Worm (Caenorhabditis elegans) whole organism, mixed stage, embryonic: ENCODE results near the gene srh-46.

Source experiments
- M03D4.4 ChIP-seq: sonication (generic microtip); optimal IDR thresholded peaks from 2 replicates; lab custom pipeline; 2017; ENCODE audit warnings: mild to moderate bottlenecking, missing genetic modification characterization, missing compliant biosample characterization
- bed-3 ChIP-seq: fragments of 200-800 bp; sonication (Bioruptor generic); optimal IDR thresholded peaks from 3 replicates; lab custom pipeline; 2018; ENCODE audit warnings: mild to moderate bottlenecking, missing genetic modification characterization, moderate library complexity, missing compliant biosample characterization
- blmp-1 ChIP-seq: fragments of 150-350 bp; optimal IDR thresholded peaks from 2 replicates; lab custom pipeline; 2014; ENCODE audit warnings: missing biosample characterization, missing genetic modification characterization
- ceh-39 ChIP-seq: fragments of 150-350 bp; optimal IDR thresholded peaks from 2 replicates; lab custom pipeline; 2014; ENCODE audit warnings: missing biosample characterization, missing genetic modification characterization
- ceh-43 ChIP-seq: fragments of 200-800 bp; sonication (Bioruptor generic); optimal IDR thresholded peaks from 2 replicates; lab custom pipeline; 2018; ENCODE audit warnings: mild to moderate bottlenecking, missing genetic modification characterization, moderate library complexity, missing compliant biosample characterization
- ceh-83 ChIP-seq: fragments of 200-800 bp; sonication (Bioruptor generic); optimal IDR thresholded peaks from 2 replicates; lab custom pipeline; 2018; ENCODE audit warnings: mild to moderate bottlenecking, missing genetic modification characterization, missing compliant biosample characterization
- ces-1 ChIP-seq: fragments of 150-350 bp; optimal IDR thresholded peaks from 2 replicates; lab custom pipeline; 2014; ENCODE audit warnings: missing biosample characterization, missing genetic modification reagents, missing genetic modification characterization
- cnd-1 ChIP-seq: fragments of 200-800 bp; sonication (Bioruptor generic); optimal IDR thresholded peaks from 2 replicates; lab custom pipeline; 2018; ENCODE audit warnings: mild to moderate bottlenecking, missing genetic modification characterization, missing compliant biosample characterization
- drap-1 ChIP-seq: fragments of 200-800 bp; sonication (Bioruptor generic); optimal IDR thresholded peaks from 3 replicates; lab custom pipeline; 2018; ENCODE audit warnings: mild to moderate bottlenecking, missing genetic modification characterization, missing compliant biosample characterization
- elt-1 ChIP-seq: sonication (generic microtip); optimal IDR thresholded peaks from 2 replicates; lab custom pipeline; 2017; ENCODE audit warnings: missing genetic modification characterization, mild to moderate bottlenecking, missing compliant biosample characterization, antibody characterized with exemption, moderate library complexity, borderline replicate concordance; ENCODE audit not compliant: insufficient read depth
- elt-3 ChIP-seq: fragments of 150-350 bp; optimal IDR thresholded peaks from 2 replicates; lab custom pipeline; 2014; ENCODE audit warnings: missing biosample characterization, missing genetic modification characterization
- flh-1 ChIP-seq: fragments of 200-800 bp; sonication (Bioruptor generic); optimal IDR thresholded peaks from 2 replicates; lab custom pipeline; 2018; ENCODE audit warnings: mild to moderate bottlenecking, missing genetic modification characterization, moderate library complexity, missing compliant biosample characterization
- ham-2 ChIP-seq: fragments of 200-800 bp; sonication (Bioruptor generic); optimal IDR thresholded peaks from 2 replicates; lab custom pipeline; 2018; ENCODE audit warnings: mild to moderate bottlenecking, missing genetic modification characterization, missing compliant biosample characterization
- hlh-1 ChIP-seq: fragments of 150-350 bp; optimal IDR thresholded peaks from 2 replicates; lab custom pipeline; 2014; ENCODE audit warnings: missing biosample characterization, missing genetic modification reagents, missing genetic modification characterization
- lin-13 ChIP-seq: fragments of 150-350 bp; optimal IDR thresholded peaks from 2 replicates; lab custom pipeline; 2014; ENCODE audit warnings: missing biosample characterization, missing genetic modification characterization
- lin-32 ChIP-seq: fragments of 200-800 bp; sonication (Bioruptor generic); optimal IDR thresholded peaks from 2 replicates; lab custom pipeline; 2018; ENCODE audit warnings: mild to moderate bottlenecking, missing genetic modification characterization, missing compliant biosample characterization
- lsy-2 ChIP-seq: fragments of 150-350 bp; optimal IDR thresholded peaks from 2 replicates; lab custom pipeline; 2014; ENCODE audit warnings: missing biosample characterization, missing genetic modification characterization
- mab-5 ChIP-seq: fragments of 150-350 bp; optimal IDR thresholded peaks from 2 replicates; lab custom pipeline; 2014; ENCODE audit warnings: missing biosample characterization, missing genetic modification characterization
- mep-1 ChIP-seq: fragments of 150-350 bp; optimal IDR thresholded peaks from 2 replicates; lab custom pipeline; 2017; ENCODE audit warnings: missing biosample characterization, missing genetic modification reagents, missing genetic modification characterization, inconsistent platforms
- mls-2 ChIP-seq: sonication (generic microtip); optimal IDR thresholded peaks from 2 replicates; lab custom pipeline; 2016; ENCODE audit warnings: mild to moderate bottlenecking, missing genetic modification characterization, moderate library complexity, missing compliant biosample characterization
- nhr-12 ChIP-seq: fragments of 150-350 bp; optimal IDR thresholded peaks from 2 replicates; lab custom pipeline; 2014; ENCODE audit warnings: missing biosample characterization, missing genetic modification characterization
- nhr-2 ChIP-seq: fragments of 150-350 bp; optimal IDR thresholded peaks from 2 replicates; lab custom pipeline; 2014; ENCODE audit warnings: missing biosample characterization, missing genetic modification characterization
- nhr-237 ChIP-seq: fragments of 150-350 bp; optimal IDR thresholded peaks from 2 replicates; lab custom pipeline; 2014; ENCODE audit warnings: missing biosample characterization, missing genetic modification characterization
- nhr-28 ChIP-seq: fragments of 150-350 bp; optimal IDR thresholded peaks from 2 replicates; lab custom pipeline; 2014; ENCODE audit warnings: missing biosample characterization, missing genetic modification characterization
- pha-4 ChIP-seq: fragments of 150-350 bp; optimal IDR thresholded peaks from 2 replicates; lab custom pipeline; 2018; ENCODE audit warnings: missing biosample characterization, missing genetic modification reagents, missing genetic modification characterization
- sem-2 ChIP-seq: fragments of 200-800 bp; sonication (Bioruptor generic); optimal IDR thresholded peaks from 2 replicates; lab custom pipeline; 2018; ENCODE audit warnings: mild to moderate bottlenecking, missing genetic modification characterization, missing compliant biosample characterization
- snpc-4 ChIP-seq: fragments of 150-350 bp; optimal IDR thresholded peaks from 2 replicates; lab custom pipeline; 2014; ENCODE audit warnings: missing biosample characterization, missing genetic modification characterization
- sptf-1 ChIP-seq: sonication (generic microtip); optimal IDR thresholded peaks from 2 replicates; lab custom pipeline; 2017; ENCODE audit warnings: mild to moderate bottlenecking, missing genetic modification characterization, moderate library complexity, missing compliant biosample characterization
- tbx-8 ChIP-seq: fragments of 200-800 bp; sonication (Bioruptor generic); optimal IDR thresholded peaks from 2 replicates; lab custom pipeline; 2018; ENCODE audit warnings: mild to moderate bottlenecking, missing genetic modification characterization, moderate library complexity, missing compliant biosample characterization
- unc-120 ChIP-seq: sonication (generic microtip); optimal IDR thresholded peaks from 2 replicates; lab custom pipeline; 2017; ENCODE audit warnings: missing genetic modification characterization, missing compliant biosample characterization; ENCODE audit not compliant: poor library complexity, severe bottlenecking
- unc-39 ChIP-seq: fragments of 150-350 bp; optimal IDR thresholded peaks from 2 replicates; lab custom pipeline; 2014; ENCODE audit warnings: missing biosample characterization, missing genetic modification characterization
- unc-62 ChIP-seq: fragments of 150-350 bp; optimal IDR thresholded peaks from 2 replicates; lab custom pipeline; 2014; ENCODE audit warnings: missing biosample characterization, missing genetic modification reagents, missing genetic modification characterization
- zip-8 ChIP-seq: fragments of 150-350 bp; optimal IDR thresholded peaks from 2 replicates; lab custom pipeline; 2014; ENCODE audit warnings: missing biosample characterization, missing genetic modification characterization
- ztf-11 ChIP-seq: fragments of 150-350 bp; optimal IDR thresholded peaks from 2 replicates; lab custom pipeline; 2014; ENCODE audit warnings: missing biosample characterization, missing genetic modification characterization

srh-46 gene

ce11 chrV:11336877-11337276 lies 34.2 kb upstream of the srh-46 start:
- no peak for TF ChIP-seq nhr-28 (tag; lab: Kevin White, UChicago)
- no peak for TF ChIP-seq drap-1 (GFP tag; lab: Kevin White, UChicago)
- no peak for TF ChIP-seq nhr-2 (tag; lab: Kevin White, UChicago)
- no peak for TF ChIP-seq unc-39 (tag; lab: Kevin White, UChicago)
- peak; percentile 91 for TF ChIP-seq ces-1 (GFP tag; lab: Kevin White, UChicago)

ce11 chrV:11335757-11336418 lies 33.2 kb upstream of the srh-46 start:
- TF ChIP-seq nhr-2 (tag; lab: Kevin White, UChicago) (peak; percentile 8), lin-32 (no peak), pha-4 (tag; lab: Kevin White, UChicago) (peak; percentile 4)

ce11 chrV:11334193-11334592 lies 31.5 kb upstream of the srh-46 start, which contains the start of gene T02E9.6:
TSS of gene T02E9.6 (minus strand) at chrV:11334293.
- TF ChIP-seq sem-2 (no peak), drap-1 (GFP tag; lab: Kevin White, UChicago) (no peak), ces-1 (GFP tag; lab: Kevin White, UChicago) (no peak), snpc-4 (tag; lab: Kevin White, UChicago) (no peak), nhr-2 (tag; lab: Kevin White, UChicago) (no peak), hlh-1 (no peak), elt-3 (tag; lab: Kevin White, UChicago) (no peak), unc-62 (no peak), mep-1 (tag; lab: Kevin White, UChicago) (no peak), zip-8 (tag; lab: Kevin White, UChicago) (no peak), blmp-1 (tag; lab: Kevin White, UChicago) (no peak), unc-120 (no peak), M03D4.4 (no peak), flh-1 (no peak), ceh-39 (tag; lab: Kevin White, UChicago) (no peak), mls-2 (tag; lab: Kevin White, UChicago) (no peak), nhr-237 (tag; lab: Kevin White, UChicago) (no peak), ztf-11 (no peak), pha-4 (tag; lab: Kevin White, UChicago) (no peak), nhr-28 (tag; lab: Kevin White, UChicago) (no peak)

ce11 chrV:11329100-11329499 lies 26.4 kb upstream of the srh-46 start, which contains the start of gene F47G9.6:
TSS of gene F47G9.6 (plus strand) at chrV:11329400.
- TF ChIP-seq flh-1 (no peak), mep-1 (tag; lab: Kevin White, UChicago) (no peak), nhr-237 (tag; lab: Kevin White, UChicago) (no peak), elt-3 (tag; lab: Kevin White, UChicago) (no peak), blmp-1 (tag; lab: Kevin White, UChicago) (no peak), unc-120 (no peak), elt-1 (tag; lab: Kevin White, UChicago) (no peak), mab-5 (no peak), ham-2 (GFP tag; lab: Kevin White, UChicago) (no peak), sptf-1 (tag; lab: Kevin White, UChicago) (no peak), ceh-43 (no peak), ceh-39 (tag; lab: Kevin White, UChicago) (no peak), nhr-12 (no peak), M03D4.4 (no peak)
- TF ChIP-seq, all 35 proteins: peak for 0

- TF ChIP-seq blmp-1 (tag; lab: Kevin White, UChicago): no peak
- peak; percentile 88 for TF ChIP-seq lsy-2 (tag; lab: Kevin White, UChicago)
- peak; percentile 6 for TF ChIP-seq pha-4 (tag; lab: Kevin White, UChicago)
- TF ChIP-seq hlh-1: peak; percentile 22
- TF ChIP-seq elt-3 (tag; lab: Kevin White, UChicago): no peak
- TF ChIP-seq lin-32: no peak
- TF ChIP-seq ceh-39 (tag; lab: Kevin White, UChicago): no peak
- peak; percentile 70 for TF ChIP-seq ces-1 (GFP tag; lab: Kevin White, UChicago)
- TF ChIP-seq M03D4.4: no peak
- TF ChIP-seq cnd-1 (tag; lab: Kevin White, UChicago): no peak
- TF ChIP-seq mab-5: no peak
- no peak for TF ChIP-seq zip-8 (tag; lab: Kevin White, UChicago)
- TF ChIP-seq bed-3 (GFP tag; lab: Kevin White, UChicago): no peak
- peak; percentile 34 for TF ChIP-seq mep-1 (tag; lab: Kevin White, UChicago)
- TF ChIP-seq elt-1 (tag; lab: Kevin White, UChicago): no peak
- no peak for TF ChIP-seq unc-39 (tag; lab: Kevin White, UChicago)
- TF ChIP-seq unc-120: peak; percentile 12
- no peak for TF ChIP-seq drap-1 (GFP tag; lab: Kevin White, UChicago)
- TF ChIP-seq tbx-8 (GFP tag; lab: Kevin White, UChicago): no peak
- no peak for TF ChIP-seq ceh-83
- TF ChIP-seq lin-13 (tag; lab: Kevin White, UChicago): peak; percentile 6
- TF ChIP-seq nhr-12: no peak
These were observed 24.3 kb upstream of the srh-46 start, which contains the start of gene tmed-10 for ce11 chrV:11326914-11327367. TSS of gene tmed-10 (minus strand) at chrV:11326964.
